Worm (Caenorhabditis elegans) whole organism, mixed stage, embryonic: ENCODE data around the gene dct-14.

Source experiments
- bed-3 ChIP-seq: fragments of 200-800 bp; sonication (Bioruptor generic); optimal IDR thresholded peaks from 3 replicates; lab custom pipeline; 2018; ENCODE audit warnings: mild to moderate bottlenecking, missing genetic modification characterization, moderate library complexity, missing compliant biosample characterization
- elt-3 ChIP-seq: fragments of 150-350 bp; optimal IDR thresholded peaks from 2 replicates; lab custom pipeline; 2014; ENCODE audit warnings: missing biosample characterization, missing genetic modification characterization
- lin-32 ChIP-seq: fragments of 200-800 bp; sonication (Bioruptor generic); optimal IDR thresholded peaks from 2 replicates; lab custom pipeline; 2018; ENCODE audit warnings: mild to moderate bottlenecking, missing genetic modification characterization, missing compliant biosample characterization
- mab-5 ChIP-seq: fragments of 150-350 bp; optimal IDR thresholded peaks from 2 replicates; lab custom pipeline; 2014; ENCODE audit warnings: missing biosample characterization, missing genetic modification characterization
- nhr-12 ChIP-seq: fragments of 150-350 bp; optimal IDR thresholded peaks from 2 replicates; lab custom pipeline; 2014; ENCODE audit warnings: missing biosample characterization, missing genetic modification characterization
- nhr-237 ChIP-seq: fragments of 150-350 bp; optimal IDR thresholded peaks from 2 replicates; lab custom pipeline; 2014; ENCODE audit warnings: missing biosample characterization, missing genetic modification characterization
- nhr-28 ChIP-seq: fragments of 150-350 bp; optimal IDR thresholded peaks from 2 replicates; lab custom pipeline; 2014; ENCODE audit warnings: missing biosample characterization, missing genetic modification characterization
- snpc-4 ChIP-seq: fragments of 150-350 bp; optimal IDR thresholded peaks from 2 replicates; lab custom pipeline; 2014; ENCODE audit warnings: missing biosample characterization, missing genetic modification characterization
- sptf-1 ChIP-seq: sonication (generic microtip); optimal IDR thresholded peaks from 2 replicates; lab custom pipeline; 2017; ENCODE audit warnings: mild to moderate bottlenecking, missing genetic modification characterization, moderate library complexity, missing compliant biosample characterization
- unc-39 ChIP-seq: fragments of 150-350 bp; optimal IDR thresholded peaks from 2 replicates; lab custom pipeline; 2014; ENCODE audit warnings: missing biosample characterization, missing genetic modification characterization
- unc-62 ChIP-seq: fragments of 150-350 bp; optimal IDR thresholded peaks from 2 replicates; lab custom pipeline; 2014; ENCODE audit warnings: missing biosample characterization, missing genetic modification reagents, missing genetic modification characterization

DNA sequence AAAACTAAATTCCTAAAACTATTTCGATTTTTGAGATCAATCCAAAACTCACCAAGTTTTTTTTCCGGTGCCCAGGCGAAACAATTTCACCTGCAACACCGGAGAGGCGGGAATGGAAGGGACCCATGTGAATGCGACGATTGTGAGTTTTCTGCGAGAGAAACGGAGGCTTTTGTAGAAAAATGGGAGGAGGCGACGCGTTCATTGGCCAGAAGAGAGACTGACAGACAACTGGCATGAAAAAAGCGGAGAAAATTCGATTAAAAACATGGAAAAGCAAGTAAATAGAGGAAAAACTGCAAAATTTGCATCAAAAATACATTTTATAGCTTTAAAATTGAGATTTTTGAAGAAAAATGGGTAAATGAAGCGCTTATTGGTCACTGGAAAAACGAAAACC, 24.5 kb downstream of the dct-14 start, which contains the start of gene B0250.7:
- TF ChIP-seq bed-3 (GFP tag; lab: Kevin White, UChicago) (no peak), elt-3 (tag; lab: Kevin White, UChicago) (no peak), snpc-4 (no peak), nhr-12 (tag; lab: Kevin White, UChicago) (no peak), sptf-1 (no peak), nhr-28 (tag; lab: Kevin White, UChicago) (no peak), mab-5 (no peak), nhr-237 (no peak), unc-39 (tag; lab: Kevin White, UChicago) (no peak), unc-62 (GFP tag; lab: Kevin White, UChicago) (no peak), lin-32 (GFP tag; lab: Kevin White, UChicago) (no peak)
